Worm (Caenorhabditis elegans) whole organism, L3 larva: ENCODE results near the gene srg-17.

Source experiments
- ama-1 ChIP-seq: fragments of 150-350 bp; optimal IDR thresholded peaks from 2 replicates; lab custom pipeline; 2018
- eor-1 ChIP-seq, 2 experiments: fragments of 150-350 bp; optimal IDR thresholded peaks; 2 replicates each; lab custom pipeline; 2014 to 2018; ENCODE audit warnings: missing biosample characterization in 2 of 2, missing genetic modification characterization in 2 of 2
- fkh-2 ChIP-seq: fragments of 150-350 bp; optimal IDR thresholded peaks from 2 replicates; lab custom pipeline; 2014; ENCODE audit warnings: missing biosample characterization, missing genetic modification reagents, missing genetic modification characterization
- lin-15B ChIP-seq: fragments of 150-350 bp; optimal IDR thresholded peaks from 2 replicates; lab custom pipeline; 2014; ENCODE audit warnings: missing biosample characterization, missing genetic modification characterization
- lsy-12 ChIP-seq: sonication (generic microtip); optimal IDR thresholded peaks from 2 replicates; lab custom pipeline; 2016; ENCODE audit warnings: mild to moderate bottlenecking, missing genetic modification characterization, missing compliant biosample characterization
- nhr-11 ChIP-seq: fragments of 150-350 bp; optimal IDR thresholded peaks from 2 replicates; lab custom pipeline; 2014; ENCODE audit warnings: missing biosample characterization, missing genetic modification characterization
- nhr-237 ChIP-seq: fragments of 150-350 bp; optimal IDR thresholded peaks from 2 replicates; lab custom pipeline; 2014; ENCODE audit warnings: missing biosample characterization, missing genetic modification characterization
- nhr-25 ChIP-seq: sonication (generic microtip); optimal IDR thresholded peaks from 2 replicates; lab custom pipeline; 2017; ENCODE audit warnings: missing biosample characterization, missing genetic modification characterization
- nhr-76 ChIP-seq: fragments of 150-350 bp; sonication (generic microtip); optimal IDR thresholded peaks from 5 replicates; lab custom pipeline; 2014; ENCODE audit warnings: missing biosample characterization, missing genetic modification characterization
- pqm-1 ChIP-seq: fragments of 150-350 bp; optimal IDR thresholded peaks from 2 replicates; lab custom pipeline; 2017; ENCODE audit warnings: missing biosample characterization, missing genetic modification characterization, inconsistent platforms

DNA sequence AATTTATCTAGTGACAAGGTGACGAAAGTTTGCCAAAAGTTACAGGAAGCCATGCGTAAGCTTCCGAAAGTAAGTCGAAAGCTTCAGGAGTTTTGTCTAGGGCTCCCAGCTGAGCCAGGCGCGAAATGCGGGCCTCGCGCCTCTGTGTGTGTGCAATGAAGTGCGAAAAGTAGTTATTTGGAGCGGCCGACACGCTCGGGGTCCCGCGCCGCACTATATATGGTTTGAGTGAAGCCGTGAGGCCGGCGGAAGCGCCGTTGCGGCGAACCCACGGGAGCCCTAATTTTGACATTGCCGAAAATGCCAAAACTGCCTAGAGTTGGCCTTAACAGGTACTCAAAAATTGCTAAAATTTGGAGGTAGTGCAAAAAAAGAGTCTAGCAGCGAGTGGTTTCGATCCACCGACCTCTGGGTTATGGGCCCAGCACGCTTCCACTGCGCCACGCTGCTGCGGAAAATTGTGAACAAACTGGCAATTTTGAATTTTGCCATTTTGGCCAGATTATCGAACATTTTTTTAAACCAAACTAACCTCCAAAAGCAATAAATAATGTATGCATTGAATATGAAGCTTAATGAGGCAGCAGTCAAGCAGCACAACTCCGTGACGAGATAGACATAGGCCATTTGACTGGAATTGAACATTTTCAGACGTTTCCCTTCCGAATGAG lies 38.2 kb upstream of the srg-17 start:
- TF ChIP-seq nhr-25: no peak
- no peak for TF ChIP-seq pqm-1 (tag; lab: Kevin White, UChicago)
- no peak for TF ChIP-seq lin-15B (tag; lab: Kevin White, UChicago)
- no peak for TF ChIP-seq nhr-237 (tag; lab: Kevin White, UChicago)
- no peak for TF ChIP-seq lsy-12 (tag; lab: Kevin White, UChicago)
- TF ChIP-seq nhr-11 (tag; lab: Kevin White, UChicago): no peak
- no peak for TF ChIP-seq nhr-76 (tag; lab: Kevin White, UChicago)
- TF ChIP-seq ama-1 (lab: Kevin White, UChicago): no peak
- no peak for TF ChIP-seq fkh-2 (tag; lab: Kevin White, UChicago)
- TF ChIP-seq eor-1 (tag; optimal IDR thresholded peaks at IDR 0.05; lab: Kevin White, UChicago): no peak
